Fruit fly (Drosophila melanogaster) whole organism, pupa: ENCODE data around the gene Gr64a.

Experiments used
- CG32121 ChIP-seq: fragments of 200-800 bp; sonication (Bioruptor generic); IDR thresholded peaks from 2 replicates; pipeline ENCODE4 v1.3.6; 2022; ENCODE audit warnings: missing biosample characterization, missing genetic modification characterization
- Pif1B ChIP-seq: fragments of 200-800 bp; sonication (Bioruptor generic); optimal IDR thresholded peaks from 3 replicates; lab custom pipeline; 2016; ENCODE audit warnings: missing biosample characterization, missing genetic modification characterization
- rn ChIP-seq: fragments of 200-800 bp; sonication (Bioruptor generic); IDR thresholded peaks from 2 replicates; pipeline ENCODE4 v1.3.6; 2022; ENCODE audit warnings: missing biosample characterization, missing genetic modification characterization

dm6 chr3L:4010122-4010521, 16.4 kb upstream of the Gr64a start:
- TF ChIP-seq CG32121 (GFP tag; lab: Robert Waterston, UW) (no peak), Pif1B (GFP tag; lab: Kevin White, UChicago) (no peak), rn (no peak)
